Fruit fly (Drosophila melanogaster): ENCODE data around the gene Aven.

Gene Aven

dm6 chrX:12578701-12579372 is 50.6 kb downstream of the Aven start (continued):
- peak; percentile 1 for TF ChIP-seq tup (GFP tag; optimal IDR thresholded peaks at IDR 0.05)
- TF ChIP-seq CG6854 (GFP tag; optimal IDR thresholded peaks at IDR 0.05): no peak
- TF ChIP-seq NK7.1 (GFP tag; optimal IDR thresholded peaks at IDR 0.05): no peak
- no peak for TF ChIP-seq CG30431 (GFP tag; optimal IDR thresholded peaks at IDR 0.05)
- peak; percentile 38; the same call in 1 of the 3 replicates for TF ChIP-seq CG7357 (GFP tag; IDR thresholded peaks at IDR 0.05)
- no peak for TF ChIP-seq ttk (GFP tag; IDR thresholded peaks at IDR 0.05)
- TF ChIP-seq tna (GFP tag; IDR thresholded peaks at IDR 0.05; ENCODE audit: partially characterized antibody): no peak
- no peak for TF ChIP-seq CG6683 (GFP tag; optimal IDR thresholded peaks at IDR 0.05)
- TF ChIP-seq Blimp-1 (GFP tag; optimal IDR thresholded peaks at IDR 0.05): peak; percentile 68
- TF ChIP-seq Spps (tag; optimal IDR thresholded peaks at IDR 0.05): no peak
- peak; percentile 11 for TF ChIP-seq Hr3 (GFP tag; optimal IDR thresholded peaks at IDR 0.05)
- peak; percentile 41; the same call in 1 of the 2 replicates for TF ChIP-seq Ada2b (GFP tag; IDR thresholded peaks at IDR 0.05)
- TF ChIP-seq gro (GFP tag; optimal IDR thresholded peaks at IDR 0.05): no peak
- TF ChIP-seq Lhr (GFP tag; optimal IDR thresholded peaks at IDR 0.05): no peak
- TF ChIP-seq CG34224 (GFP tag; IDR thresholded peaks at IDR 0.05; ENCODE audit: partially characterized antibody): peak; percentile 20; the same call in 1 of the 3 replicates
- no peak for TF ChIP-seq mirr (GFP tag; optimal IDR thresholded peaks at IDR 0.05)
- TF ChIP-seq insv (GFP tag; optimal IDR thresholded peaks at IDR 0.05): no peak
- no peak for TF ChIP-seq CG14667 (GFP tag; IDR thresholded peaks at IDR 0.05)
- TF ChIP-seq CG18262 (tag; optimal IDR thresholded peaks at IDR 0.05): peak; percentile 74
- TF ChIP-seq HmgD (GFP tag; optimal IDR thresholded peaks at IDR 0.05): no peak
- TF ChIP-seq shn (GFP tag; optimal IDR thresholded peaks at IDR 0.05): no peak
- TF ChIP-seq z (GFP tag; IDR thresholded peaks at IDR 0.05): no peak
- TF ChIP-seq Vsx1 (GFP tag; optimal IDR thresholded peaks at IDR 0.05): no peak
- TF ChIP-seq BEAF-32 (GFP tag; optimal IDR thresholded peaks at IDR 0.05): no peak
- no peak for TF ChIP-seq CG3726 (GFP tag; IDR thresholded peaks at IDR 0.05)
- TF ChIP-seq bigmax (GFP tag; optimal IDR thresholded peaks at IDR 0.05): no peak
- no peak for TF ChIP-seq CG10565 (GFP tag; optimal IDR thresholded peaks at IDR 0.05)
- 0 out of 3 replicates have a peak, but pooled peaks have one; percentile 38 for TF ChIP-seq ken (GFP tag; IDR thresholded peaks at IDR 0.05)
- TF ChIP-seq Xrp1 (GFP tag; IDR thresholded peaks at IDR 0.05): peak; percentile 55; the same call in 1 of the 2 replicates
- TF ChIP-seq slp2 (GFP tag; optimal IDR thresholded peaks at IDR 0.05): no peak
- TF ChIP-seq lilli (GFP tag; optimal IDR thresholded peaks at IDR 0.05): peak; percentile 56
- peak; percentile 19 to 30 for TF ChIP-seq chif (GFP tag; optimal IDR thresholded peaks at IDR 0.05)
- TF ChIP-seq run (tag; optimal IDR thresholded peaks at IDR 0.05): no peak
- TF ChIP-seq CG10147 (GFP tag; optimal IDR thresholded peaks at IDR 0.05): peak; percentile 3
- TF ChIP-seq CoRest (tag; optimal IDR thresholded peaks at IDR 0.05): peak; percentile 82
- TF ChIP-seq CG4282 (GFP tag; optimal IDR thresholded peaks at IDR 0.05): no peak
- peak; percentile 78 for TF ChIP-seq cwo (GFP tag; optimal IDR thresholded peaks at IDR 0.05)
- TF ChIP-seq otp (GFP tag; IDR thresholded peaks at IDR 0.05): no peak; the same call in 2 of the 3 replicates
- TF ChIP-seq D19B (GFP tag; optimal IDR thresholded peaks at IDR 0.05): peak; percentile 78
- TF ChIP-seq CG3065 (GFP tag; optimal IDR thresholded peaks at IDR 0.05): no peak
- TF ChIP-seq unc-4 (GFP tag; IDR thresholded peaks at IDR 0.05; ENCODE audit: partially characterized antibody): no peak
- peak; percentile 23 for TF ChIP-seq CG15514 (GFP tag; optimal IDR thresholded peaks at IDR 0.05)
- no peak for TF ChIP-seq ap (GFP tag; IDR thresholded peaks at IDR 0.05)
- no peak for TF ChIP-seq CG6175 (GFP tag; IDR thresholded peaks at IDR 0.05)
- no peak for TF ChIP-seq Scr (GFP tag; IDR thresholded peaks at IDR 0.05; ENCODE audit: partially characterized antibody)
- no peak for TF ChIP-seq br (optimal IDR thresholded peaks at IDR 0.05)
- TF ChIP-seq salm (tag; optimal IDR thresholded peaks at IDR 0.05): peak; percentile 28
- TF ChIP-seq CG18476 (GFP tag; optimal IDR thresholded peaks at IDR 0.05): peak; percentile 43
- peak; percentile 39; the same call in 1 of the 2 replicates for TF ChIP-seq CG4730 (GFP tag; IDR thresholded peaks at IDR 0.05)
- no peak for TF ChIP-seq CG34376 (GFP tag; optimal IDR thresholded peaks at IDR 0.05)
